Fruit fly (Drosophila melanogaster) whole organism, embryonic: ENCODE results near the gene fzo.
A peak's percentile ranks its signal among the peaks of the same experiment; 100 is the strongest.

Experiments
- CG10147 ChIP-seq: fragments of 200-800 bp; sonication (Bioruptor generic); optimal IDR thresholded peaks from 2 replicates; lab custom pipeline; 2019; ENCODE audit warnings: missing biosample characterization, mild to moderate bottlenecking, missing genetic modification characterization, moderate library complexity
- CG11456 ChIP-seq: fragments of 200-800 bp; sonication (Bioruptor generic); IDR thresholded peaks from 3 replicates; pipeline ENCODE4 v1.3.6; 2022; ENCODE audit warnings: missing biosample characterization, missing genetic modification characterization
- CG12391 ChIP-seq: fragments of 200-800 bp; sonication (Bioruptor generic); optimal IDR thresholded peaks from 3 replicates; lab custom pipeline; 2018; ENCODE audit warnings: missing biosample characterization, mild to moderate bottlenecking, missing genetic modification characterization, moderate library complexity
- CG12769 ChIP-seq: fragments of 200-800 bp; sonication (Bioruptor generic); optimal IDR thresholded peaks from 2 replicates; lab custom pipeline; 2019; ENCODE audit warnings: missing biosample characterization, mild to moderate bottlenecking, missing genetic modification characterization, moderate library complexity
- CG13287 ChIP-seq: fragments of 200-800 bp; sonication (Bioruptor generic); IDR thresholded peaks from 2 replicates; pipeline ENCODE4 v1.3.6; 2022; ENCODE audit warnings: missing biosample characterization, missing genetic modification characterization; ENCODE audit not compliant: partially characterized antibody
- CG18262 ChIP-seq: fragments of 200-800 bp; optimal IDR thresholded peaks from 3 replicates; lab custom pipeline; 2019; ENCODE audit warnings: missing biosample characterization, mild to moderate bottlenecking, missing genetic modification characterization, moderate library complexity
- CG32532 ChIP-seq: fragments of 200-800 bp; sonication (Bioruptor generic); IDR thresholded peaks from 2 replicates; pipeline ENCODE4 v1.3.6; 2022; ENCODE audit warnings: missing biosample characterization, missing genetic modification characterization
- CG3281 ChIP-seq: fragments of 200-800 bp; sonication (Bioruptor generic); optimal IDR thresholded peaks from 3 replicates; lab custom pipeline; 2017; ENCODE audit warnings: missing biosample characterization, mild to moderate bottlenecking, missing genetic modification characterization
- CG34376 ChIP-seq: fragments of 200-800 bp; sonication (Bioruptor generic); optimal IDR thresholded peaks from 2 replicates; lab custom pipeline; 2018; ENCODE audit warnings: missing biosample characterization, mild to moderate bottlenecking, missing genetic modification characterization
- CG43689 ChIP-seq: fragments of 200-800 bp; sonication (Bioruptor generic); IDR thresholded peaks from 2 replicates; pipeline ENCODE4 v1.3.6; 2022; ENCODE audit warnings: missing biosample characterization, missing genetic modification characterization
- CG4424 ChIP-seq: fragments of 200-800 bp; sonication (Bioruptor generic); optimal IDR thresholded peaks from 3 replicates; lab custom pipeline; 2016; ENCODE audit warnings: missing biosample characterization, missing genetic modification characterization
- CG6272 ChIP-seq: fragments of 200-800 bp; sonication (Bioruptor generic); IDR thresholded peaks from 2 replicates; pipeline ENCODE4 v1.3.6; 2022; ENCODE audit warnings: missing biosample characterization, missing genetic modification characterization
- CG7372 ChIP-seq: fragments of 200-800 bp; sonication (Bioruptor generic); IDR thresholded peaks from 2 replicates; pipeline ENCODE4 v1.3.6; 2022; ENCODE audit warnings: missing biosample characterization, missing genetic modification characterization
- CG7556 ChIP-seq: fragments of 200-800 bp; sonication (Bioruptor generic); optimal IDR thresholded peaks from 2 replicates; lab custom pipeline; 2017; ENCODE audit warnings: missing biosample characterization, mild to moderate bottlenecking, missing genetic modification characterization
- CG9932 ChIP-seq: fragments of 200-800 bp; sonication (Bioruptor generic); IDR thresholded peaks from 2 replicates; pipeline ENCODE4 v1.3.6; 2022; ENCODE audit warnings: missing biosample characterization, missing genetic modification characterization
- E2f2 ChIP-seq: fragments of 200-800 bp; sonication (Bioruptor generic); IDR thresholded peaks from 2 replicates; pipeline ENCODE4 v1.3.6; 2022; ENCODE audit warnings: missing biosample characterization, missing genetic modification characterization
- Fer3 ChIP-seq: fragments of 200-800 bp; sonication (Bioruptor generic); optimal IDR thresholded peaks from 2 replicates; lab custom pipeline; 2018; ENCODE audit warnings: missing biosample characterization, mild to moderate bottlenecking, missing genetic modification characterization, moderate library complexity
- HHEX ChIP-seq: fragments of 200-800 bp; sonication (Bioruptor generic); optimal IDR thresholded peaks from 3 replicates; lab custom pipeline; 2017; ENCODE audit warnings: missing biosample characterization, mild to moderate bottlenecking, missing genetic modification characterization, missing genetic modification reagents
- HLH54F ChIP-seq: fragments of 200-800 bp; sonication (Bioruptor generic); optimal IDR thresholded peaks from 3 replicates; lab custom pipeline; 2016; ENCODE audit warnings: missing biosample characterization, missing genetic modification characterization
- HLHmδ ChIP-seq: fragments of 200-800 bp; sonication (Bioruptor generic); optimal IDR thresholded peaks from 2 replicates; lab custom pipeline; 2018; ENCODE audit warnings: missing biosample characterization, mild to moderate bottlenecking, missing genetic modification characterization, moderate library complexity
- Hand ChIP-seq: fragments of 200-800 bp; sonication (Bioruptor generic); optimal IDR thresholded peaks from 2 replicates; lab custom pipeline; 2017; ENCODE audit warnings: mild to moderate bottlenecking, missing biosample characterization, missing genetic modification reagents, missing genetic modification characterization
- Hr3 ChIP-seq: fragments of 200-800 bp; sonication (Bioruptor generic); optimal IDR thresholded peaks from 3 replicates; lab custom pipeline; 2016; ENCODE audit warnings: missing biosample characterization, missing genetic modification characterization
- Oli ChIP-seq: fragments of 200-800 bp; sonication (Bioruptor generic); optimal IDR thresholded peaks from 2 replicates; lab custom pipeline; 2018; ENCODE audit warnings: missing biosample characterization, mild to moderate bottlenecking, missing genetic modification characterization, moderate library complexity
- PHDP ChIP-seq: fragments of 200-800 bp; sonication (Bioruptor generic); optimal IDR thresholded peaks from 3 replicates; lab custom pipeline; 2018; ENCODE audit warnings: missing biosample characterization, mild to moderate bottlenecking, missing genetic modification characterization, moderate library complexity
- Poxn ChIP-seq: fragments of 200-800 bp; sonication (Bioruptor generic); IDR thresholded peaks from 2 replicates; pipeline ENCODE4 v1.3.6; 2022; ENCODE audit warnings: missing biosample characterization, missing genetic modification characterization
- Rx ChIP-seq: fragments of 200-800 bp; sonication (Bioruptor generic); IDR thresholded peaks from 2 replicates; pipeline ENCODE4 v1.3.6; 2022; ENCODE audit warnings: missing biosample characterization, missing genetic modification characterization
- Usf ChIP-seq: fragments of 200-800 bp; sonication (Bioruptor generic); optimal IDR thresholded peaks from 2 replicates; lab custom pipeline; 2017; ENCODE audit warnings: missing genotype, missing biosample characterization, missing genetic modification characterization
- Xrp1 ChIP-seq: fragments of 200-800 bp; sonication (Bioruptor generic); IDR thresholded peaks from 2 replicates; pipeline ENCODE4 v1.3.6; 2022; ENCODE audit warnings: missing biosample characterization, missing genetic modification characterization
- amos ChIP-seq: fragments of 200-800 bp; sonication (Bioruptor generic); IDR thresholded peaks from 2 replicates; pipeline ENCODE4 v1.3.6; 2022; ENCODE audit warnings: missing biosample characterization, missing genetic modification characterization; ENCODE audit not compliant: partially characterized antibody
- aop ChIP-seq: fragments of 200-800 bp; sonication (Bioruptor generic); IDR thresholded peaks from 2 replicates; pipeline ENCODE4 v1.3.6; 2022; ENCODE audit warnings: missing biosample characterization, missing genetic modification characterization
- bsh ChIP-seq, 2 experiments: fragments of 200-800 bp; sonication (Bioruptor generic); optimal IDR thresholded peaks; 2 replicates each; lab custom pipeline; 2017 to 2018; ENCODE audit warnings: mild to moderate bottlenecking in 2 of 2, missing biosample characterization in 2 of 2, missing genetic modification characterization in 2 of 2, moderate library complexity in 1 of 2
- corto ChIP-seq: fragments of 200-800 bp; sonication (Bioruptor generic); optimal IDR thresholded peaks from 2 replicates; lab custom pipeline; 2016; ENCODE audit warnings: missing biosample characterization, mild to moderate bottlenecking, missing genetic modification characterization, moderate library complexity
- dan ChIP-seq: fragments of 200-800 bp; sonication (Bioruptor generic); IDR thresholded peaks from 2 replicates; pipeline ENCODE4 v1.3.6; 2022; ENCODE audit warnings: missing biosample characterization, missing genetic modification characterization
- ftz-f1 ChIP-seq: fragments of 200-800 bp; sonication (Bioruptor generic); optimal IDR thresholded peaks from 2 replicates; lab custom pipeline; 2016; ENCODE audit warnings: missing biosample characterization, missing genetic modification characterization
- gem ChIP-seq: fragments of 200-800 bp; sonication (Bioruptor generic); optimal IDR thresholded peaks from 2 replicates; lab custom pipeline; 2019; ENCODE audit warnings: missing biosample characterization, mild to moderate bottlenecking, missing genetic modification characterization, moderate library complexity
- her ChIP-seq: fragments of 200-800 bp; sonication (Bioruptor generic); optimal IDR thresholded peaks from 2 replicates; lab custom pipeline; 2016; ENCODE audit warnings: missing biosample characterization, missing genetic modification characterization
- hkb ChIP-seq, 2 experiments: fragments of 200-800 bp in 1 of 2; fragments of >200 bp in 1 of 2; sonication (Bioruptor generic) in 1 of 2; IDR thresholded peaks in 1 of 2; optimal IDR thresholded peaks in 1 of 2; 2 replicates each; pipeline versions ENCODE4 v1.3.6 to Lab custom; 2017 to 2022; ENCODE audit warnings: missing biosample characterization in 1 of 2, missing genetic modification characterization in 1 of 2
- hth ChIP-seq: fragments of >200 bp; optimal IDR thresholded peaks from 2 replicates; lab custom pipeline; 2017; ENCODE audit warnings: inconsistent platforms
- inv ChIP-seq: fragments of 200-800 bp; sonication (Bioruptor generic); IDR thresholded peaks from 2 replicates; pipeline ENCODE4 v1.3.6; 2022; ENCODE audit warnings: missing biosample characterization, missing genetic modification characterization; ENCODE audit not compliant: partially characterized antibody
- lilli ChIP-seq: fragments of 200-800 bp; sonication (Bioruptor generic); optimal IDR thresholded peaks from 3 replicates; lab custom pipeline; 2016; ENCODE audit warnings: missing biosample characterization, missing genetic modification characterization
- mld ChIP-seq: fragments of 200-800 bp; sonication (Bioruptor generic); IDR thresholded peaks from 3 replicates; pipeline ENCODE4 v1.3.6; 2022; ENCODE audit warnings: missing biosample characterization, missing genetic modification characterization; ENCODE audit not compliant: partially characterized antibody
- pan ChIP-seq, 4 experiments: fragments of >200 bp in 3 of 4; fragments of 200-800 bp in 1 of 4; sonication (Bioruptor generic) in 1 of 4; optimal IDR thresholded peaks in 3 of 4; IDR thresholded peaks in 1 of 4; 2 replicates each; pipeline versions ENCODE4 v1.3.6 to Lab custom; 2017 to 2022; ENCODE audit warnings: missing biosample characterization in 2 of 4, missing genetic modification characterization in 2 of 4, mixed read lengths in 1 of 4
- pfk ChIP-seq: fragments of 200-800 bp; sonication (Bioruptor generic); optimal IDR thresholded peaks from 2 replicates; lab custom pipeline; 2018; ENCODE audit warnings: missing biosample characterization, mild to moderate bottlenecking, missing genetic modification characterization, moderate library complexity
- row ChIP-seq: fragments of 200-800 bp; sonication (Bioruptor generic); IDR thresholded peaks from 3 replicates; pipeline ENCODE4 v1.3.6; 2022; ENCODE audit warnings: missing biosample characterization, missing genetic modification characterization
- scrt ChIP-seq: fragments of 200-800 bp; sonication (Bioruptor generic); optimal IDR thresholded peaks from 2 replicates; lab custom pipeline; 2018; ENCODE audit warnings: missing biosample characterization, mild to moderate bottlenecking, missing genetic modification characterization, moderate library complexity
- unc-4 ChIP-seq: fragments of 200-800 bp; sonication (Bioruptor generic); IDR thresholded peaks from 2 replicates; pipeline ENCODE4 v1.3.6; 2022; ENCODE audit warnings: missing biosample characterization, missing genetic modification characterization; ENCODE audit not compliant: partially characterized antibody
- zfh2 ChIP-seq: fragments of 200-800 bp; sonication (Bioruptor generic); optimal IDR thresholded peaks from 2 replicates; lab custom pipeline; 2016; ENCODE audit warnings: missing biosample characterization, missing genetic modification characterization

The fzo gene

dm6 chr3R:23191108-23191771 lies 12.6 kb downstream of the fzo start (continued):
- TF ChIP-seq CG12391 (tag; lab: Kevin White, UChicago) (peak; percentile 11), amos (GFP tag; lab: Robert Waterston, UW) (peak; percentile 62; the same call in 1 of the 2 replicates), pfk (GFP tag; lab: Kevin White, UChicago) (no peak), aop (GFP tag; lab: Robert Waterston, UW) (no peak), hth (lab: Kevin White, UChicago) (no peak), corto (GFP tag; lab: Kevin White, UChicago) (peak; percentile 44), mld (GFP tag; lab: Robert Waterston, UW) (0 out of 3 replicates have a peak, but pooled peaks have one; percentile 40), HLH54F (GFP tag; lab: Kevin White, UChicago) (peak; percentile 21), Poxn (GFP tag; lab: Robert Waterston, UW) (no peak), Oli (tag; lab: Kevin White, UChicago) (peak; percentile 13), CG3281 (GFP tag; lab: Kevin White, UChicago) (peak; percentile 56), zfh2 (GFP tag; lab: Kevin White, UChicago) (peak; percentile 28), hkb (optimal IDR thresholded peaks at IDR 0.05; lab: Kevin White, UChicago) (no peak), hkb (GFP tag; IDR thresholded peaks at IDR 0.05; lab: Robert Waterston, UW) (0 out of 2 replicates have a peak, but pooled peaks have one; percentile 42), CG12769 (peak; percentile 63), Rx (GFP tag; lab: Robert Waterston, UW) (0 out of 2 replicates have a peak, but pooled peaks have one; percentile 12), PHDP (tag; lab: Kevin White, UChicago) (peak; percentile 33), CG7556 (peak; percentile 9), CG10147 (peak; percentile 3), dan (no peak), Fer3 (tag; lab: Kevin White, UChicago) (peak; percentile 40), CG4424 (GFP tag; lab: Kevin White, UChicago) (peak; percentile 2), CG18262 (peak; percentile 21), CG43689 (GFP tag; lab: Robert Waterston, UW) (no peak), CG32532 (peak; percentile 71), CG7372 (0 out of 2 replicates have a peak, but pooled peaks have one; percentile 25), her (GFP tag; lab: Kevin White, UChicago) (peak; percentile 67), Xrp1 (peak; percentile 31; the same call in 1 of the 2 replicates), CG13287 (GFP tag; lab: Robert Waterston, UW) (peak; percentile 36; the same call in 1 of the 2 replicates), E2f2 (GFP tag; lab: Robert Waterston, UW) (0 out of 2 replicates have a peak, but pooled peaks have one; percentile 25), gem (tag; lab: Kevin White, UChicago) (peak; percentile 57), CG6272 (GFP tag; lab: Robert Waterston, UW) (no peak), unc-4 (GFP tag; lab: Robert Waterston, UW) (peak; percentile 40; the same call in 1 of the 2 replicates), Hand (GFP tag; lab: Kevin White, UChicago) (no peak), Hr3 (GFP tag; lab: Kevin White, UChicago) (no peak), lilli (GFP tag; lab: Kevin White, UChicago) (peak; percentile 34), CG34376 (GFP tag; lab: Kevin White, UChicago) (peak; percentile 86), HHEX (GFP tag; lab: Kevin White, UChicago) (peak; percentile 2), pan (optimal IDR thresholded peaks at IDR 0.05; lab: Kevin White, UChicago) (no peak), pan (GFP tag; optimal IDR thresholded peaks at IDR 0.05 in 1 of 2, IDR thresholded peaks at IDR 0.05 in 1 of 2) (peak in 1 of 2 experiments; percentile 61), HLHmδ (GFP tag; lab: Kevin White, UChicago) (no peak), CG11456 (GFP tag; lab: Robert Waterston, UW) (0 out of 3 replicates have a peak, but pooled peaks have one; percentile 24), row (GFP tag; lab: Robert Waterston, UW) (peak; percentile 64; the same call in 2 of the 3 replicates), scrt (no peak), inv (0 out of 2 replicates have a peak, but pooled peaks have one; percentile 30), bsh (GFP tag; optimal IDR thresholded peaks at IDR 0.05; lab: Kevin White, UChicago) (peak in 1 of 2 experiments; percentile 23), CG9932 (GFP tag; lab: Robert Waterston, UW) (peak; percentile 67), Usf (GFP tag; lab: Kevin White, UChicago) (no peak), ftz-f1 (GFP tag; lab: Kevin White, UChicago) (no peak)
